ENCODE assay signal across 1 fruit fly cellular context in genomic region chr3L:820332-820731, dm6.
TF ChIP-seq lines count a peak whose summit lies in the region.

No protein-coding gene starts in this region.

TF ChIP-seq in whole organism, embryonic, 481 proteins besides CTCF, POLR2A, EP300 and RAD21 (continued from another document and continues in another):
- TF ChIP-seq Hr78 (GFP tag; optimal IDR thresholded peaks at IDR 0.05; lab: Kevin White, UChicago) (no peak), Hand (GFP tag; optimal IDR thresholded peaks at IDR 0.05; lab: Kevin White, UChicago) (no peak), CG10462 (GFP tag; optimal IDR thresholded peaks at IDR 0.05; lab: Kevin White, UChicago) (peak; percentile 60), CG6791 (GFP tag; IDR thresholded peaks at IDR 0.05; lab: Robert Waterston, UW; ENCODE audit: partially characterized antibody) (no peak), p53 (GFP tag; optimal IDR thresholded peaks at IDR 0.05; lab: Kevin White, UChicago) (no peak), mirr (GFP tag; optimal IDR thresholded peaks at IDR 0.05; lab: Kevin White, UChicago) (no peak), ken (GFP tag; IDR thresholded peaks at IDR 0.05; lab: Robert Waterston, UW) (peak; percentile 72), CG17359 (tag; optimal IDR thresholded peaks at IDR 0.05; lab: Kevin White, UChicago) (peak; percentile 86), corto (GFP tag; optimal IDR thresholded peaks at IDR 0.05; lab: Kevin White, UChicago) (no peak), trem (tag; optimal IDR thresholded peaks at IDR 0.05; lab: Kevin White, UChicago) (peak; percentile 31), onecut (GFP tag; IDR thresholded peaks at IDR 0.05; lab: Robert Waterston, UW) (peak; percentile 76), pb (GFP tag; optimal IDR thresholded peaks at IDR 0.05; lab: Kevin White, UChicago) (no peak), CG4707 (GFP tag; optimal IDR thresholded peaks at IDR 0.05; lab: Kevin White, UChicago) (no peak), CG17328 (GFP tag; IDR thresholded peaks at IDR 0.05; lab: Robert Waterston, UW) (peak; percentile 84), CG10274 (GFP tag; optimal IDR thresholded peaks at IDR 0.05; lab: Kevin White, UChicago) (no peak), kah (GFP tag; optimal IDR thresholded peaks at IDR 0.05; lab: Kevin White, UChicago) (peak; percentile 51), zfh1 (GFP tag; IDR thresholded peaks at IDR 0.05; lab: Robert Waterston, UW) (peak; percentile 65; the same call in 1 of the 3 replicates), wor (GFP tag; IDR thresholded peaks at IDR 0.05; lab: Robert Waterston, UW) (peak; percentile 76), oc (tag; optimal IDR thresholded peaks at IDR 0.05; lab: Kevin White, UChicago) (peak; percentile 48), CG4360 (GFP tag; IDR thresholded peaks at IDR 0.05; lab: Robert Waterston, UW) (0 out of 2 replicates have a peak, but pooled peaks have one; percentile 24), pzg (GFP tag; optimal IDR thresholded peaks at IDR 0.05; lab: Kevin White, UChicago) (no peak), Sry-δ (GFP tag; optimal IDR thresholded peaks at IDR 0.05; lab: Kevin White, UChicago) (no peak), crc (GFP tag; optimal IDR thresholded peaks at IDR 0.05; lab: Kevin White, UChicago) (no peak), Dref (GFP tag; IDR thresholded peaks at IDR 0.05; lab: Robert Waterston, UW) (no peak), CG34376 (GFP tag; optimal IDR thresholded peaks at IDR 0.05; lab: Kevin White, UChicago) (no peak), br (optimal IDR thresholded peaks at IDR 0.05; lab: Kevin White, UChicago) (no peak), CG9932 (GFP tag; IDR thresholded peaks at IDR 0.05; lab: Robert Waterston, UW) (peak; percentile 44; the same call in 1 of the 2 replicates), sima (GFP tag; optimal IDR thresholded peaks at IDR 0.05; lab: Kevin White, UChicago) (no peak), h (optimal IDR thresholded peaks at IDR 0.05; lab: Kevin White, UChicago) (no peak), CG15601 (tag; optimal IDR thresholded peaks at IDR 0.05; lab: Kevin White, UChicago) (peak; percentile 52), da (GFP tag; optimal IDR thresholded peaks at IDR 0.05; lab: Kevin White, UChicago) (no peak), NFAT (GFP tag; IDR thresholded peaks at IDR 0.05; lab: Robert Waterston, UW) (0 out of 2 replicates have a peak, but pooled peaks have one; percentile 32), HLH4C (GFP tag; IDR thresholded peaks at IDR 0.05; lab: Robert Waterston, UW; ENCODE audit: partially characterized antibody) (no peak), PHDP (tag; optimal IDR thresholded peaks at IDR 0.05; lab: Kevin White, UChicago) (peak; percentile 71), ato (GFP tag; IDR thresholded peaks at IDR 0.05; lab: Robert Waterston, UW; ENCODE audit: partially characterized antibody) (no peak), CG7556 (GFP tag; optimal IDR thresholded peaks at IDR 0.05; lab: Kevin White, UChicago) (peak; percentile 65), Dbx (GFP tag; IDR thresholded peaks at IDR 0.05; lab: Robert Waterston, UW) (no peak), dpn (GFP tag; optimal IDR thresholded peaks at IDR 0.05; lab: Kevin White, UChicago) (peak; percentile 50 to 67), gsb (GFP tag; IDR thresholded peaks at IDR 0.05; lab: Robert Waterston, UW) (peak; percentile 56; the same call in 1 of the 2 replicates), amos (GFP tag; IDR thresholded peaks at IDR 0.05; lab: Robert Waterston, UW; ENCODE audit: partially characterized antibody) (no peak), cg (GFP tag; optimal IDR thresholded peaks at IDR 0.05; lab: Kevin White, UChicago) (no peak), NC2β (GFP tag; optimal IDR thresholded peaks at IDR 0.05; lab: Kevin White, UChicago) (no peak), lab (GFP tag; optimal IDR thresholded peaks at IDR 0.05; lab: Kevin White, UChicago) (peak; percentile 78), rib (GFP tag; IDR thresholded peaks at IDR 0.05; lab: Robert Waterston, UW) (0 out of 2 replicates have a peak, but pooled peaks have one; percentile 20), Dek (tag; optimal IDR thresholded peaks at IDR 0.05; lab: Kevin White, UChicago) (peak; percentile 42), Hr51 (GFP tag; optimal IDR thresholded peaks at IDR 0.05; lab: Kevin White, UChicago) (peak; percentile 22 to 83), tx (GFP tag; optimal IDR thresholded peaks at IDR 0.05; lab: Kevin White, UChicago) (no peak), CG17361 (GFP tag; IDR thresholded peaks at IDR 0.05; lab: Robert Waterston, UW) (peak; percentile 66; the same call in 2 of the 3 replicates), dmrt11E (tag; optimal IDR thresholded peaks at IDR 0.05; lab: Kevin White, UChicago) (peak; percentile 45), Atf3 (GFP tag; optimal IDR thresholded peaks at IDR 0.05; lab: Kevin White, UChicago) (no peak), CG3163 (GFP tag; optimal IDR thresholded peaks at IDR 0.05; lab: Kevin White, UChicago) (no peak), vnd (GFP tag; IDR thresholded peaks at IDR 0.05; lab: Robert Waterston, UW; ENCODE audit: partially characterized antibody) (no peak), sug (tag; optimal IDR thresholded peaks at IDR 0.05; lab: Kevin White, UChicago) (peak; percentile 34), pros (GFP tag; optimal IDR thresholded peaks at IDR 0.05; lab: Kevin White, UChicago) (no peak), nerfin-2 (GFP tag; IDR thresholded peaks at IDR 0.05; lab: Robert Waterston, UW; ENCODE audit: partially characterized antibody) (no peak), CG13894 (tag; optimal IDR thresholded peaks at IDR 0.05; lab: Kevin White, UChicago) (no peak), Blimp-1 (GFP tag; optimal IDR thresholded peaks at IDR 0.05; lab: Kevin White, UChicago) (peak; percentile 77), Rx (GFP tag; IDR thresholded peaks at IDR 0.05; lab: Robert Waterston, UW) (peak; percentile 63), tap (tag; optimal IDR thresholded peaks at IDR 0.05; lab: Kevin White, UChicago) (peak; percentile 61), Pdp1 (GFP tag; optimal IDR thresholded peaks at IDR 0.05; lab: Kevin White, UChicago) (peak in 1 of 2 experiments; percentile 10), Trl (optimal IDR thresholded peaks at IDR 0.05; lab: Kevin White, UChicago) (no peak), Trl (GFP tag; optimal IDR thresholded peaks at IDR 0.05; lab: Kevin White, UChicago) (no peak), Taf1 (GFP tag; IDR thresholded peaks at IDR 0.05; lab: Robert Waterston, UW) (no peak), CG14965 (GFP tag; optimal IDR thresholded peaks at IDR 0.05; lab: Kevin White, UChicago; ENCODE audit: borderline replicate concordance) (no peak), tll (GFP tag; optimal IDR thresholded peaks at IDR 0.05; lab: Kevin White, UChicago) (no peak), CG2120 (GFP tag; optimal IDR thresholded peaks at IDR 0.05; lab: Kevin White, UChicago) (peak; percentile 17), CG9609 (GFP tag; optimal IDR thresholded peaks at IDR 0.05; lab: Kevin White, UChicago) (no peak), dysf (GFP tag; IDR thresholded peaks at IDR 0.05; lab: Robert Waterston, UW) (peak; percentile 85), CG10321 (GFP tag; IDR thresholded peaks at IDR 0.05; lab: Robert Waterston, UW) (no peak), Xrp1 (GFP tag; IDR thresholded peaks at IDR 0.05; lab: Robert Waterston, UW) (peak; percentile 80), ase (GFP tag; IDR thresholded peaks at IDR 0.05; lab: Robert Waterston, UW) (peak; percentile 75; the same call in 2 of the 3 replicates), CG6175 (GFP tag; IDR thresholded peaks at IDR 0.05; lab: Robert Waterston, UW) (no peak), zen2 (GFP tag; IDR thresholded peaks at IDR 0.05; lab: Robert Waterston, UW; ENCODE audit: partially characterized antibody) (no peak), gcm (GFP tag; optimal IDR thresholded peaks at IDR 0.05; lab: Kevin White, UChicago) (peak; percentile 73), CG11695 (GFP tag; IDR thresholded peaks at IDR 0.05; lab: Robert Waterston, UW) (peak; percentile 62; the same call in 1 of the 3 replicates), Nf-YB (GFP tag; optimal IDR thresholded peaks at IDR 0.05; lab: Kevin White, UChicago) (peak; percentile 20), gsb-n (tag; optimal IDR thresholded peaks at IDR 0.05; lab: Kevin White, UChicago) (peak; percentile 58), Hr39 (optimal IDR thresholded peaks at IDR 0.05; lab: Kevin White, UChicago) (no peak), grau (tag; optimal IDR thresholded peaks at IDR 0.05; lab: Kevin White, UChicago) (peak; percentile 66), CG32772 (GFP tag; IDR thresholded peaks at IDR 0.05; lab: Robert Waterston, UW) (peak; percentile 75), pnt (GFP tag; optimal IDR thresholded peaks at IDR 0.05; lab: Kevin White, UChicago) (no peak), disco-r (GFP tag; optimal IDR thresholded peaks at IDR 0.05; lab: Kevin White, UChicago) (no peak), CG18599 (GFP tag; optimal IDR thresholded peaks at IDR 0.05; lab: Kevin White, UChicago) (peak; percentile 59), CG8359 (GFP tag; optimal IDR thresholded peaks at IDR 0.05; lab: Kevin White, UChicago; ENCODE audit: borderline replicate concordance) (peak; percentile 27), unc-4 (GFP tag; IDR thresholded peaks at IDR 0.05; lab: Robert Waterston, UW; ENCODE audit: partially characterized antibody) (no peak), Hey (tag; optimal IDR thresholded peaks at IDR 0.05; lab: Kevin White, UChicago) (no peak), CG3065 (GFP tag; optimal IDR thresholded peaks at IDR 0.05; lab: Kevin White, UChicago) (no peak), jigr1 (GFP tag; IDR thresholded peaks at IDR 0.05; lab: Robert Waterston, UW) (peak; percentile 33; the same call in 1 of the 3 replicates), CG10431 (GFP tag; optimal IDR thresholded peaks at IDR 0.05; lab: Kevin White, UChicago) (peak; percentile 23), CG15073 (GFP tag; optimal IDR thresholded peaks at IDR 0.05; lab: Kevin White, UChicago) (no peak), CG7372 (GFP tag; IDR thresholded peaks at IDR 0.05; lab: Robert Waterston, UW) (no peak; the same call in 1 of the 2 replicates), unpg (GFP tag; optimal IDR thresholded peaks at IDR 0.05; lab: Kevin White, UChicago) (peak; percentile 79), CG12744 (GFP tag; optimal IDR thresholded peaks at IDR 0.05; lab: Kevin White, UChicago) (no peak), CG2889 (GFP tag; IDR thresholded peaks at IDR 0.05; lab: Robert Waterston, UW) (0 out of 3 replicates have a peak, but pooled peaks have one; percentile 55), CG11456 (GFP tag; IDR thresholded peaks at IDR 0.05; lab: Robert Waterston, UW) (peak; percentile 59; the same call in 2 of the 3 replicates), CkIIα-i1 (GFP tag; IDR thresholded peaks at IDR 0.05; lab: Robert Waterston, UW) (no peak), CG10147 (GFP tag; optimal IDR thresholded peaks at IDR 0.05; lab: Kevin White, UChicago) (peak; percentile 68), E2f1 (GFP tag; IDR thresholded peaks at IDR 0.05; lab: Robert Waterston, UW) (peak; percentile 83), maf-S (GFP tag; optimal IDR thresholded peaks at IDR 0.05; lab: Kevin White, UChicago) (no peak), B-H1 (GFP tag; IDR thresholded peaks at IDR 0.05; lab: Robert Waterston, UW) (peak; percentile 65; the same call in 2 of the 3 replicates), CG8281 (tag; optimal IDR thresholded peaks at IDR 0.05; lab: Kevin White, UChicago) (no peak), CG10209 (GFP tag; optimal IDR thresholded peaks at IDR 0.05; lab: Kevin White, UChicago) (peak; percentile 58), CG3407 (GFP tag; optimal IDR thresholded peaks at IDR 0.05; lab: Kevin White, UChicago) (peak; percentile 63), gfzf (GFP tag; optimal IDR thresholded peaks at IDR 0.05; lab: Kevin White, UChicago) (no peak), CG4404 (GFP tag; IDR thresholded peaks at IDR 0.05; lab: Robert Waterston, UW) (peak; percentile 28; the same call in 1 of the 2 replicates), gro (GFP tag; optimal IDR thresholded peaks at IDR 0.05; lab: Kevin White, UChicago) (peak; percentile 7), CG18764 (GFP tag; optimal IDR thresholded peaks at IDR 0.05; lab: Kevin White, UChicago) (peak; percentile 46), CG2875 (GFP tag; optimal IDR thresholded peaks at IDR 0.05; lab: Kevin White, UChicago) (peak; percentile 75), B-H2 (GFP tag; optimal IDR thresholded peaks at IDR 0.05; lab: Kevin White, UChicago) (no peak), so (GFP tag; IDR thresholded peaks at IDR 0.05; lab: Robert Waterston, UW) (peak; percentile 81), Dad (GFP tag; optimal IDR thresholded peaks at IDR 0.05; lab: Kevin White, UChicago) (no peak), Abd-B (GFP tag; optimal IDR thresholded peaks at IDR 0.05; lab: Kevin White, UChicago) (peak; percentile 55), Eip74EF (GFP tag; optimal IDR thresholded peaks at IDR 0.05; lab: Kevin White, UChicago) (peak in 1 of 2 experiments; percentile 65), CG10654 (GFP tag; optimal IDR thresholded peaks at IDR 0.05; lab: Kevin White, UChicago) (peak; percentile 61), Dfd (GFP tag; optimal IDR thresholded peaks at IDR 0.05; lab: Kevin White, UChicago) (no peak), CG1832 (GFP tag; optimal IDR thresholded peaks at IDR 0.05; lab: Kevin White, UChicago) (no peak), CG2116 (GFP tag; optimal IDR thresholded peaks at IDR 0.05; lab: Kevin White, UChicago) (peak; percentile 6), CG42726 (GFP tag; IDR thresholded peaks at IDR 0.05; lab: Robert Waterston, UW; ENCODE audit: partially characterized antibody) (no peak), CG15011 (GFP tag; optimal IDR thresholded peaks at IDR 0.05; lab: Kevin White, UChicago) (no peak), Scr (GFP tag; IDR thresholded peaks at IDR 0.05; lab: Robert Waterston, UW; ENCODE audit: partially characterized antibody) (no peak), Kr (GFP tag; optimal IDR thresholded peaks at IDR 0.05; lab: Kevin White, UChicago) (no peak), mam (GFP tag; optimal IDR thresholded peaks at IDR 0.05; lab: Kevin White, UChicago) (peak; percentile 19), wdn (GFP tag; IDR thresholded peaks at IDR 0.05; lab: Robert Waterston, UW) (0 out of 2 replicates have a peak, but pooled peaks have one; percentile 35), CG16813 (GFP tag; IDR thresholded peaks at IDR 0.05; lab: Robert Waterston, UW; ENCODE audit: partially characterized antibody) (no peak), Camta (GFP tag; optimal IDR thresholded peaks at IDR 0.05; lab: Kevin White, UChicago) (no peak), knrl (GFP tag; IDR thresholded peaks at IDR 0.05; lab: Robert Waterston, UW; ENCODE audit: partially characterized antibody) (no peak), CG31224 (GFP tag; IDR thresholded peaks at IDR 0.05; lab: Robert Waterston, UW) (peak; percentile 58), CG3838 (GFP tag; optimal IDR thresholded peaks at IDR 0.05; lab: Kevin White, UChicago) (no peak), sqz (GFP tag; optimal IDR thresholded peaks at IDR 0.05; lab: Kevin White, UChicago) (no peak), stc (GFP tag; IDR thresholded peaks at IDR 0.05; lab: Robert Waterston, UW) (peak; percentile 78)
